Worm (Caenorhabditis elegans): ENCODE measurements around the gene famh-136.
A peak's percentile ranks its signal among the peaks of the same experiment; 100 is the strongest.

The famh-136 gene

ce11 chrIII:8851961-8852360, 35.6 kb upstream of the famh-136 start, which contains the start of gene plg-1:
Gene plg-1, plus strand, starts transcription at chrIII:8852261.
- TF ChIP-seq nhr-42 (GFP tag; IDR thresholded peaks at IDR 0.05) (no peak), zfp-2 (tag; optimal IDR thresholded peaks at IDR 0.05) (no peak), jun-1 (tag; optimal IDR thresholded peaks at IDR 0.05) (no peak), hif-1 (tag; optimal IDR thresholded peaks at IDR 0.05) (no peak), R02D3.7 (tag; optimal IDR thresholded peaks at IDR 0.05) (no peak), F10B5.3 (tag; optimal IDR thresholded peaks at IDR 0.05) (no peak), lin-29 (GFP tag; IDR thresholded peaks at IDR 0.05) (no peak), Y48G9A.11 (GFP tag; IDR thresholded peaks at IDR 0.05) (no peak), lin-39 (tag; optimal IDR thresholded peaks at IDR 0.05) (no peak), ceh-62 (tag; optimal IDR thresholded peaks at IDR 0.05) (no peak), pha-4 (GFP tag; IDR thresholded peaks at IDR 0.05) (no peak), pha-4 (tag; optimal IDR thresholded peaks at IDR 0.05) (no peak), egl-43 (GFP tag; IDR thresholded peaks at IDR 0.05) (no peak), lin-15B (tag; optimal IDR thresholded peaks at IDR 0.05) (no peak), daf-16 (GFP tag; optimal IDR thresholded peaks at IDR 0.05) (no peak), daf-16 (tag; optimal IDR thresholded peaks at IDR 0.05) (no peak), lir-3 (tag; optimal IDR thresholded peaks at IDR 0.05) (no peak), spr-3 (GFP tag; optimal IDR thresholded peaks at IDR 0.05) (no peak)

ce11 chrIII:8852402-8852801, 35.1 kb upstream of the famh-136 start:
- peak; percentile 37 for TF ChIP-seq lin-38 (GFP tag; IDR thresholded peaks at IDR 0.05)

ce11 chrIII:8858482-8858881, 29.1 kb upstream of the famh-136 start:
- no peak for TF ChIP-seq lin-13 (GFP tag; optimal IDR thresholded peaks at IDR 0.05)
- peak; percentile 63 for TF ChIP-seq dmd-6 (GFP tag; IDR thresholded peaks at IDR 0.05)
- no peak for TF ChIP-seq D1046.2 (GFP tag; IDR thresholded peaks at IDR 0.05)
- TF ChIP-seq hlh-11 (tag; optimal IDR thresholded peaks at IDR 0.05), result peak; percentile 32

ce11 chrIII:8860741-8861140, 26.8 kb upstream of the famh-136 start:
- TF ChIP-seq arid-1 (GFP tag; conservative IDR thresholded peaks at IDR 0.05) (peak; percentile 56), Y48G9A.11 (GFP tag; IDR thresholded peaks at IDR 0.05) (peak; percentile 74), lim-7 (GFP tag; IDR thresholded peaks at IDR 0.05) (0 out of 2 replicates have a peak, but pooled peaks have one; percentile 22), snpc-1.2 (GFP tag; IDR thresholded peaks at IDR 0.05) (0 out of 2 replicates have a peak, but pooled peaks have one; percentile 26), Y105C5A.15 (GFP tag; IDR thresholded peaks at IDR 0.05) (peak; percentile 53; the same call in 1 of the 2 replicates), lin-38 (GFP tag; IDR thresholded peaks at IDR 0.05) (peak; percentile 59), madf-5 (GFP tag; IDR thresholded peaks at IDR 0.05) (0 out of 4 replicates have a peak, but pooled peaks have one; percentile 52 to 73)

ce11 chrIII:8865294-8865766, 22.2 kb upstream of the famh-136 start:
- TF ChIP-seq Y5F2A.4 (GFP tag; optimal IDR thresholded peaks at IDR 0.05), result no peak
- peak; percentile 71; the same call in 1 of the 2 replicates for TF ChIP-seq zip-11 (GFP tag; IDR thresholded peaks at IDR 0.05)
- TF ChIP-seq R02D3.7 (tag; optimal IDR thresholded peaks at IDR 0.05), result no peak
- TF ChIP-seq unc-62 (GFP tag; optimal IDR thresholded peaks at IDR 0.05 in 1 of 2), result peak in 1 of 2 experiments; percentile 97
- no peak for TF ChIP-seq unc-62 (tag; optimal IDR thresholded peaks at IDR 0.05)
- TF ChIP-seq ces-1 (GFP tag; optimal IDR thresholded peaks at IDR 0.05), result no peak
- TF ChIP-seq tra-1 (GFP tag; IDR thresholded peaks at IDR 0.05), result peak; percentile 82
- TF ChIP-seq daf-19 (GFP tag; conservative IDR thresholded peaks at IDR 0.05), result no peak
- no peak for TF ChIP-seq ceh-32 (tag; optimal IDR thresholded peaks at IDR 0.05; ENCODE audit: poor library complexity)
- TF ChIP-seq lsy-2 (tag; optimal IDR thresholded peaks at IDR 0.05), result peak; percentile 27 to 64
- TF ChIP-seq dmd-6 (GFP tag; IDR thresholded peaks at IDR 0.05), result peak; percentile 94
- peak; percentile 90 for TF ChIP-seq egl-43 (GFP tag; IDR thresholded peaks at IDR 0.05)
- no peak for TF ChIP-seq unc-39 (tag; optimal IDR thresholded peaks at IDR 0.05)
- no peak for TF ChIP-seq ceh-44 (GFP tag; IDR thresholded peaks at IDR 0.05)
- TF ChIP-seq gei-8 (GFP tag; optimal IDR thresholded peaks at IDR 0.05), result peak; percentile 82
- peak; percentile 51 for TF ChIP-seq T20F7.1 (GFP tag; optimal IDR thresholded peaks at IDR 0.05)
- TF ChIP-seq mxl-3 (GFP tag; optimal IDR thresholded peaks at IDR 0.05), result peak; percentile 89
- no peak for TF ChIP-seq ZK337.2 (GFP tag; IDR thresholded peaks at IDR 0.05)
- TF ChIP-seq php-3 (GFP tag; IDR thresholded peaks at IDR 0.05), result peak; percentile 68
- peak; percentile 86 for TF ChIP-seq nhr-11 (tag; optimal IDR thresholded peaks at IDR 0.05)
- no peak for TF ChIP-seq aly-2 (tag; optimal IDR thresholded peaks at IDR 0.05)

Measured in whole organism, L4 larva.